Fruit fly (Drosophila melanogaster) S2 (cell line): ENCODE results near the gene CG5958.

Experiments
- CG8478 ChIP-seq: fragments of >200 bp; optimal IDR thresholded peaks from 2 replicates; lab custom pipeline; 2018
- CTCF ChIP-seq, 2 experiments: fragments of >200 bp; optimal IDR thresholded peaks; 2 replicates each; lab custom pipeline; 2018

DNA sequence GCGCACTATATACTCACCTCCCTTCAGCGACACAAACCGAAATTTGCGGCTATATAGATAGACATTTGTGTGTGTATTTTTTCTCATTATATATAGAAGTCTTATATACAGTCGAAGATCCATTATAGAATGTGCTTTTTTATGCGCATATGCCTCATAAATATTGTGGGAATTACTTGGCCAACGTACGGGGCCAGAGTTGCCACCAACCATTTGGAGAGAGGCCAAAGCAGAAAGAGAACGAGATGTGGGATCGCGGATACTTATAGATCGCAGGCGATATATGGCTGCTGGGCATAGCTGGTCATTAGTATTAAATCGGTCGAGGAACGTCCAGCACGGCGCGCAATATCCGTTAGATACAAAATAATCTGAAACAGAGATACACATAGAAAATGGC, 28.4 kb downstream of the CG5958 start, which contains the start of gene CG5177:
- no peak for TF ChIP-seq CTCF (optimal IDR thresholded peaks at IDR 0.05; lab: Kevin White, UChicago)
- no peak for TF ChIP-seq CG8478 (lab: Kevin White, UChicago)
